Comparison of ENCODE assay signal across 3 worm cellular contexts in genomic region chrIV:14464065-14464567, ce11.
TF ChIP-seq lines count a peak whose summit lies in the region.

dld-1 (plus strand) TSS chrIV:14464517.

TF ChIP-seq in whole organism, L2 larva, 48 proteins besides CTCF, POLR2A, EP300 and RAD21 (continued from another document):
- TF ChIP-seq sem-4 (tag; optimal IDR thresholded peaks at IDR 0.05; lab: Kevin White, UChicago) (peak; percentile 95), egl-27 (tag; optimal IDR thresholded peaks at IDR 0.05; lab: Kevin White, UChicago) (peak; percentile 97), snpc-4 (tag; optimal IDR thresholded peaks at IDR 0.05; lab: Kevin White, UChicago) (peak; percentile 92), C34F6.9 (tag; optimal IDR thresholded peaks at IDR 0.05; lab: Kevin White, UChicago) (peak; percentile 98), fos-1 (tag; optimal IDR thresholded peaks at IDR 0.05; lab: Kevin White, UChicago) (peak; percentile 90), blmp-1 (tag; optimal IDR thresholded peaks at IDR 0.05; lab: Kevin White, UChicago; ENCODE audit: insufficient read depth) (peak; percentile 72), mdl-1 (tag; optimal IDR thresholded peaks at IDR 0.05; lab: Kevin White, UChicago) (peak; percentile 48 to 73), alr-1 (tag; optimal IDR thresholded peaks at IDR 0.05; lab: Kevin White, UChicago) (no peak), nhr-11 (tag; optimal IDR thresholded peaks at IDR 0.05; lab: Kevin White, UChicago) (no peak), Y55F3AM.14 (GFP tag; optimal IDR thresholded peaks at IDR 0.05; lab: Kevin White, UChicago) (peak; percentile 46), gmeb-1 (tag; optimal IDR thresholded peaks at IDR 0.05; lab: Kevin White, UChicago) (peak; percentile 100), peb-1 (tag; optimal IDR thresholded peaks at IDR 0.05; lab: Kevin White, UChicago) (no peak), ZK546.5 (tag; optimal IDR thresholded peaks at IDR 0.05; lab: Kevin White, UChicago) (peak; percentile 84), ama-1 (optimal IDR thresholded peaks at IDR 0.05; lab: Kevin White, UChicago) (peak; percentile 88), sma-3 (GFP tag; optimal IDR thresholded peaks at IDR 0.05; lab: Kevin White, UChicago) (peak; percentile 95), unc-39 (tag; optimal IDR thresholded peaks at IDR 0.05; lab: Kevin White, UChicago) (no peak), ztf-4 (tag; optimal IDR thresholded peaks at IDR 0.05; lab: Kevin White, UChicago) (peak; percentile 97), nhr-10 (tag; optimal IDR thresholded peaks at IDR 0.05; lab: Kevin White, UChicago) (peak; percentile 15), skn-1 (tag; optimal IDR thresholded peaks at IDR 0.05; lab: Kevin White, UChicago) (peak; percentile 63), mab-5 (tag; optimal IDR thresholded peaks at IDR 0.05; lab: Kevin White, UChicago) (peak; percentile 97), nhr-12 (tag; optimal IDR thresholded peaks at IDR 0.05; lab: Kevin White, UChicago) (peak; percentile 7), crh-2 (tag; optimal IDR thresholded peaks at IDR 0.05; lab: Kevin White, UChicago) (peak; percentile 99), lin-39 (tag; optimal IDR thresholded peaks at IDR 0.05; lab: Kevin White, UChicago) (peak; percentile 14), zag-1 (tag; optimal IDR thresholded peaks at IDR 0.05; lab: Kevin White, UChicago) (peak; percentile 95), nhr-77 (tag; optimal IDR thresholded peaks at IDR 0.05; lab: Kevin White, UChicago) (peak; percentile 75), unc-55 (GFP tag; optimal IDR thresholded peaks at IDR 0.05; lab: Kevin White, UChicago) (peak; percentile 100)

TF ChIP-seq in whole organism, L4 larva, 104 proteins besides CTCF, POLR2A, EP300 and RAD21 (continued from another document and continues in another):
- TF ChIP-seq spr-1 (tag; optimal IDR thresholded peaks at IDR 0.05; lab: Kevin White, UChicago) (peak; percentile 21), F37D6.2 (tag; optimal IDR thresholded peaks at IDR 0.05; lab: Kevin White, UChicago) (peak; percentile 82), mxl-3 (GFP tag; optimal IDR thresholded peaks at IDR 0.05; lab: Kevin White, UChicago) (peak; percentile 31), zip-11 (GFP tag; IDR thresholded peaks at IDR 0.05; lab: Robert Waterston, UW) (no peak), Y105C5A.15 (GFP tag; IDR thresholded peaks at IDR 0.05; lab: Robert Waterston, UW) (0 out of 2 replicates have a peak, but pooled peaks have one; percentile 23), sdz-12 (GFP tag; optimal IDR thresholded peaks at IDR 0.05; lab: Kevin White, UChicago) (no peak), attf-4 (tag; optimal IDR thresholded peaks at IDR 0.05; lab: Kevin White, UChicago) (no peak), saeg-2 (GFP tag; IDR thresholded peaks at IDR 0.05; lab: Robert Waterston, UW) (0 out of 2 replicates have a peak, but pooled peaks have one; percentile 54), Y5F2A.4 (GFP tag; optimal IDR thresholded peaks at IDR 0.05; lab: Kevin White, UChicago) (no peak), lir-3 (tag; optimal IDR thresholded peaks at IDR 0.05; lab: Kevin White, UChicago) (no peak), egl-43 (GFP tag; IDR thresholded peaks at IDR 0.05; lab: Robert Waterston, UW) (no peak; the same call in 1 of the 2 replicates), dmd-8 (GFP tag; IDR thresholded peaks at IDR 0.05; lab: Robert Waterston, UW) (no peak), nhr-76 (tag; optimal IDR thresholded peaks at IDR 0.05; lab: Kevin White, UChicago) (peak; percentile 6), hlh-30 (tag; optimal IDR thresholded peaks at IDR 0.05; lab: Kevin White, UChicago; ENCODE audit: insufficient read depth) (peak; percentile 97), lin-29 (GFP tag; IDR thresholded peaks at IDR 0.05; lab: Robert Waterston, UW) (peak; percentile 47; the same call in 1 of the 2 replicates), jun-1 (tag; optimal IDR thresholded peaks at IDR 0.05; lab: Kevin White, UChicago) (peak; percentile 88), pha-4 (GFP tag; IDR thresholded peaks at IDR 0.05; lab: Robert Waterston, UW) (peak; percentile 82), pha-4 (tag; optimal IDR thresholded peaks at IDR 0.05; lab: Kevin White, UChicago) (peak; percentile 92), D1046.2 (GFP tag; IDR thresholded peaks at IDR 0.05; lab: Robert Waterston, UW) (0 out of 2 replicates have a peak, but pooled peaks have one; percentile 51), skn-1 (tag; optimal IDR thresholded peaks at IDR 0.05; lab: Kevin White, UChicago) (no peak), nhr-41 (GFP tag; IDR thresholded peaks at IDR 0.05; lab: Robert Waterston, UW) (no peak), egl-27 (tag; optimal IDR thresholded peaks at IDR 0.05; lab: Kevin White, UChicago) (no peak), ceh-32 (tag; optimal IDR thresholded peaks at IDR 0.05; lab: Kevin White, UChicago; ENCODE audit: poor library complexity) (no peak), F49E8.2 (tag; optimal IDR thresholded peaks at IDR 0.05; lab: Kevin White, UChicago; ENCODE audit: borderline replicate concordance) (peak; percentile 46), tag-97 (GFP tag; IDR thresholded peaks at IDR 0.05; lab: Robert Waterston, UW) (no peak), zfp-3 (GFP tag; conservative IDR thresholded peaks at IDR 0.05; lab: Robert Waterston, UW) (0 out of 2 replicates have a peak, but pooled peaks have one; percentile 33), hlh-11 (tag; optimal IDR thresholded peaks at IDR 0.05; lab: Kevin White, UChicago) (peak; percentile 84), mdt-29 (GFP tag; IDR thresholded peaks at IDR 0.05; lab: Robert Waterston, UW) (0 out of 2 replicates have a peak, but pooled peaks have one; percentile 53), lim-7 (GFP tag; IDR thresholded peaks at IDR 0.05; lab: Robert Waterston, UW) (no peak), cey-2 (tag; optimal IDR thresholded peaks at IDR 0.05; lab: Kevin White, UChicago; ENCODE audit: borderline replicate concordance, insufficient read depth) (no peak), unc-62 (GFP tag; optimal IDR thresholded peaks at IDR 0.05 in 1 of 2; lab: Kevin White, UChicago) (peak in 1 of 2 experiments; percentile 75), unc-62 (tag; optimal IDR thresholded peaks at IDR 0.05; lab: Kevin White, UChicago) (no peak), ces-1 (GFP tag; optimal IDR thresholded peaks at IDR 0.05; lab: Kevin White, UChicago) (peak; percentile 85), T20F7.1 (GFP tag; optimal IDR thresholded peaks at IDR 0.05; lab: Kevin White, UChicago) (peak; percentile 100), dve-1 (tag; optimal IDR thresholded peaks at IDR 0.05; lab: Kevin White, UChicago; ENCODE audit: insufficient read depth) (peak; percentile 99), fos-1 (tag; optimal IDR thresholded peaks at IDR 0.05; lab: Kevin White, UChicago) (no peak), arid-1 (GFP tag; conservative IDR thresholded peaks at IDR 0.05; lab: Robert Waterston, UW) (peak; percentile 88), lin-13 (GFP tag; optimal IDR thresholded peaks at IDR 0.05; lab: Kevin White, UChicago) (peak; percentile 97), ZK546.5 (tag; optimal IDR thresholded peaks at IDR 0.05; lab: Kevin White, UChicago) (peak in 1 of 2 experiments; percentile 65), vab-7 (GFP tag; IDR thresholded peaks at IDR 0.05; lab: Robert Waterston, UW) (0 out of 2 replicates have a peak, but pooled peaks have one; percentile 39), duxl-1 (tag; optimal IDR thresholded peaks at IDR 0.05; lab: Kevin White, UChicago; ENCODE audit: poor library complexity) (peak; percentile 88), ceh-44 (GFP tag; IDR thresholded peaks at IDR 0.05; lab: Robert Waterston, UW) (0 out of 2 replicates have a peak, but pooled peaks have one; percentile 12), php-3 (GFP tag; IDR thresholded peaks at IDR 0.05; lab: Robert Waterston, UW) (peak; percentile 73), lin-39 (tag; optimal IDR thresholded peaks at IDR 0.05; lab: Kevin White, UChicago) (peak; percentile 30), ctbp-1 (GFP tag; IDR thresholded peaks at IDR 0.05; lab: Robert Waterston, UW) (peak; percentile 69), fkh-10 (GFP tag; optimal IDR thresholded peaks at IDR 0.05; lab: Kevin White, UChicago) (peak; percentile 99), ama-1 (optimal IDR thresholded peaks at IDR 0.05; lab: Kevin White, UChicago) (peak; percentile 88), nhr-111 (GFP tag; optimal IDR thresholded peaks at IDR 0.05; lab: Kevin White, UChicago) (no peak), Y75B8A.6 (GFP tag; IDR thresholded peaks at IDR 0.05; lab: Robert Waterston, UW) (no peak), daf-16 (GFP tag; optimal IDR thresholded peaks at IDR 0.05; lab: Kevin White, UChicago) (peak in 1 of 2 experiments; percentile 10), daf-16 (tag; optimal IDR thresholded peaks at IDR 0.05; lab: Kevin White, UChicago) (peak; percentile 79)

TF ChIP-seq in whole organism, late embryonic, 69 proteins besides CTCF, POLR2A, EP300 and RAD21 (continued from another document):
- peak; percentile 50 for TF ChIP-seq ztf-16 (tag; optimal IDR thresholded peaks at IDR 0.05; lab: Kevin White, UChicago)
- TF ChIP-seq ceh-2 (tag; optimal IDR thresholded peaks at IDR 0.05; lab: Kevin White, UChicago), result no peak
- TF ChIP-seq K09A11.1 (tag; optimal IDR thresholded peaks at IDR 0.05; lab: Kevin White, UChicago; ENCODE audit: insufficient read depth), result peak; percentile 21
- peak; percentile 9 for TF ChIP-seq syd-9 (tag; optimal IDR thresholded peaks at IDR 0.05; lab: Kevin White, UChicago)
- TF ChIP-seq dve-1 (tag; optimal IDR thresholded peaks at IDR 0.05; lab: Kevin White, UChicago), result peak; percentile 86
- TF ChIP-seq ceh-34 (tag; optimal IDR thresholded peaks at IDR 0.05; lab: Kevin White, UChicago), result peak; percentile 16
- peak; percentile 43 for TF ChIP-seq ets-4 (tag; optimal IDR thresholded peaks at IDR 0.05; lab: Kevin White, UChicago)
- TF ChIP-seq pax-1 (tag; optimal IDR thresholded peaks at IDR 0.05; lab: Kevin White, UChicago), result peak; percentile 94
- TF ChIP-seq tbx-2 (tag; optimal IDR thresholded peaks at IDR 0.05; lab: Kevin White, UChicago), result peak; percentile 56
- TF ChIP-seq tbx-7 (tag; optimal IDR thresholded peaks at IDR 0.05; lab: Kevin White, UChicago), result no peak
- no peak for TF ChIP-seq pag-3 (tag; optimal IDR thresholded peaks at IDR 0.05; lab: Kevin White, UChicago; ENCODE audit: borderline replicate concordance)
- TF ChIP-seq hlh-30 (tag; optimal IDR thresholded peaks at IDR 0.05; lab: Kevin White, UChicago; ENCODE audit: insufficient read depth), result peak; percentile 74
- peak; percentile 2 for TF ChIP-seq hlh-15 (tag; optimal IDR thresholded peaks at IDR 0.05; lab: Kevin White, UChicago)
- TF ChIP-seq lin-11 (tag; optimal IDR thresholded peaks at IDR 0.05; lab: Kevin White, UChicago), result peak; percentile 27
- peak; percentile 81 for TF ChIP-seq unc-55 (GFP tag; optimal IDR thresholded peaks at IDR 0.05; lab: Kevin White, UChicago)
- TF ChIP-seq fkh-6 (tag; optimal IDR thresholded peaks at IDR 0.05; lab: Kevin White, UChicago), result no peak
